Fruit fly (Drosophila melanogaster): ENCODE measurements around the gene gny.
A peak's percentile ranks its signal among the peaks of the same experiment; 100 is the strongest.

gny gene

dm6 chr2L:10408122-10408576, 28.2 kb downstream of the gny start, which contains the start of the genes Ip259 and RpS27A (continued):
- TF ChIP-seq fd102C (GFP tag; optimal IDR thresholded peaks at IDR 0.05) = peak; percentile 2
- peak; percentile 58 for TF ChIP-seq fd3F (GFP tag; optimal IDR thresholded peaks at IDR 0.05)
- peak; percentile 32 for TF ChIP-seq btn (GFP tag; optimal IDR thresholded peaks at IDR 0.05)
- peak; percentile 96 for TF ChIP-seq CG17802 (tag; optimal IDR thresholded peaks at IDR 0.05)
- TF ChIP-seq gcm2 (GFP tag; optimal IDR thresholded peaks at IDR 0.05) = peak; percentile 10
- peak; percentile 40 for TF ChIP-seq gsb (GFP tag; IDR thresholded peaks at IDR 0.05)
- no peak for TF ChIP-seq D (optimal IDR thresholded peaks at IDR 0.05)
- peak; percentile 62 for TF ChIP-seq D (GFP tag; optimal IDR thresholded peaks at IDR 0.05)
- peak; percentile 83 for TF ChIP-seq nom (GFP tag; optimal IDR thresholded peaks at IDR 0.05)
- no peak for TF ChIP-seq Sin3A (optimal IDR thresholded peaks at IDR 0.05)
- TF ChIP-seq cwo (GFP tag; optimal IDR thresholded peaks at IDR 0.05) = no peak
- 0 out of 2 replicates have a peak, but pooled peaks have one; percentile 59 for TF ChIP-seq rib (GFP tag; IDR thresholded peaks at IDR 0.05)
- TF ChIP-seq crol (GFP tag; IDR thresholded peaks at IDR 0.05) = no peak
- TF ChIP-seq Six4 (GFP tag; optimal IDR thresholded peaks at IDR 0.05) = peak; percentile 7
- TF ChIP-seq Oaz (GFP tag; IDR thresholded peaks at IDR 0.05) = 0 out of 2 replicates have a peak, but pooled peaks have one; percentile 23
- TF ChIP-seq CG15011 (GFP tag; optimal IDR thresholded peaks at IDR 0.05) = peak; percentile 69
- TF ChIP-seq Ravus (GFP tag; IDR thresholded peaks at IDR 0.05) = no peak
- no peak for TF ChIP-seq hbn (GFP tag; IDR thresholded peaks at IDR 0.05; ENCODE audit: partially characterized antibody)
- peak; percentile 45 for TF ChIP-seq CG13424 (tag; optimal IDR thresholded peaks at IDR 0.05)
- no peak for TF ChIP-seq gcm (GFP tag; optimal IDR thresholded peaks at IDR 0.05)
- TF ChIP-seq Camta (GFP tag; optimal IDR thresholded peaks at IDR 0.05) = peak; percentile 81
- TF ChIP-seq az2 (GFP tag; optimal IDR thresholded peaks at IDR 0.05) = peak; percentile 55
- TF ChIP-seq CG9932 (GFP tag; IDR thresholded peaks at IDR 0.05) = no peak
- TF ChIP-seq pzg (GFP tag; optimal IDR thresholded peaks at IDR 0.05) = peak; percentile 73
- TF ChIP-seq CG31224 (GFP tag; IDR thresholded peaks at IDR 0.05) = peak; percentile 62
- TF ChIP-seq CG13287 (GFP tag; IDR thresholded peaks at IDR 0.05; ENCODE audit: partially characterized antibody) = no peak; the same call in 1 of the 2 replicates
- peak; percentile 68 for TF ChIP-seq CG18764 (GFP tag; optimal IDR thresholded peaks at IDR 0.05)
- no peak for TF ChIP-seq jigr1 (GFP tag; IDR thresholded peaks at IDR 0.05)
- TF ChIP-seq CG10366 (GFP tag; IDR thresholded peaks at IDR 0.05) = no peak; the same call in 1 of the 2 replicates
- peak; percentile 58 for TF ChIP-seq dati (GFP tag; IDR thresholded peaks at IDR 0.05)
- TF ChIP-seq CG2116 (GFP tag; optimal IDR thresholded peaks at IDR 0.05) = peak; percentile 98
- peak; percentile 47 for TF ChIP-seq CG16863 (GFP tag; optimal IDR thresholded peaks at IDR 0.05)
- TF ChIP-seq Taf1 (GFP tag; IDR thresholded peaks at IDR 0.05) = no peak
- TF ChIP-seq CG7745 (tag; optimal IDR thresholded peaks at IDR 0.05) = no peak
- peak; percentile 55 for TF ChIP-seq CG1529 (GFP tag; optimal IDR thresholded peaks at IDR 0.05)
- TF ChIP-seq CG13123 (GFP tag; optimal IDR thresholded peaks at IDR 0.05) = peak; percentile 30
- TF ChIP-seq tll (GFP tag; optimal IDR thresholded peaks at IDR 0.05) = no peak
- TF ChIP-seq CG17328 (GFP tag; IDR thresholded peaks at IDR 0.05) = peak; percentile 87
- TF ChIP-seq CG1832 (GFP tag; optimal IDR thresholded peaks at IDR 0.05) = no peak
- peak; percentile 90 for TF ChIP-seq CG34376 (GFP tag; optimal IDR thresholded peaks at IDR 0.05)
- TF ChIP-seq CG10267 (tag; optimal IDR thresholded peaks at IDR 0.05) = peak; percentile 60
- TF ChIP-seq tx (GFP tag; optimal IDR thresholded peaks at IDR 0.05) = no peak
- peak in 1 of 2 experiments; percentile 64 for TF ChIP-seq Eip74EF (GFP tag; optimal IDR thresholded peaks at IDR 0.05)
- TF ChIP-seq ewg (GFP tag; optimal IDR thresholded peaks at IDR 0.05) = peak; percentile 64
- no peak for TF ChIP-seq cad (GFP tag; optimal IDR thresholded peaks at IDR 0.05)
- peak; percentile 57 for TF ChIP-seq CG2202 (tag; optimal IDR thresholded peaks at IDR 0.05)
- peak; percentile 52 for TF ChIP-seq Ssrp (tag; optimal IDR thresholded peaks at IDR 0.05)
- peak; percentile 54; the same call in 1 of the 2 replicates for TF ChIP-seq wdn (GFP tag; IDR thresholded peaks at IDR 0.05)
- no peak for TF ChIP-seq hth (optimal IDR thresholded peaks at IDR 0.05)
- peak; percentile 69 for TF ChIP-seq nau (GFP tag; optimal IDR thresholded peaks at IDR 0.05)
- TF ChIP-seq pnt (GFP tag; optimal IDR thresholded peaks at IDR 0.05) = no peak
